Fruit fly (Drosophila melanogaster): ENCODE data around the gene CG12715.

The CG12715 gene

DNA sequence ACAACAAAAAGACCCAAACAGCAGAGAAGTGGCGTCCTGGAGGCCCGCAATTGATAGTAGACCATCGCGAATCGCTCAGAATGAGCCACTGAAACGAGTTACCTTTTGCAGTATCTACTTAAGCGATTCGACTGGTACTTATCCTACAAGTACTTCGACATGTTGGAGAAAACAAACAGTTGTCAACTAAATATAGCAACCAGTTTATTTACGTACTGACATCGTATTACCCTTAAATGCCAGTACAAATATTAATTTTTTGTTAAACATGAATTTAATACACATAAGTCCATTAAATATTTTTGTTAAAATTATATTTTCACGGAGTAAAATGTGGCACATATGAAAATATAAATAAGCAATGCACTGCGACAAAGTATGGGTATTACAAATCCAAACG lies at the start of gene CG12715:
CG12715 (minus strand) TSS at position 101 of the 400 bp plus-strand sequence.
- TF ChIP-seq her (GFP tag; optimal IDR thresholded peaks at IDR 0.05) (no peak), CG11093 (GFP tag; IDR thresholded peaks at IDR 0.05) (no peak), lola (GFP tag; optimal IDR thresholded peaks at IDR 0.05) (no peak), Sox102F (GFP tag; optimal IDR thresholded peaks at IDR 0.05) (no peak), cwo (GFP tag; optimal IDR thresholded peaks at IDR 0.05) (no peak), CG3847 (GFP tag; IDR thresholded peaks at IDR 0.05) (no peak)

DNA sequence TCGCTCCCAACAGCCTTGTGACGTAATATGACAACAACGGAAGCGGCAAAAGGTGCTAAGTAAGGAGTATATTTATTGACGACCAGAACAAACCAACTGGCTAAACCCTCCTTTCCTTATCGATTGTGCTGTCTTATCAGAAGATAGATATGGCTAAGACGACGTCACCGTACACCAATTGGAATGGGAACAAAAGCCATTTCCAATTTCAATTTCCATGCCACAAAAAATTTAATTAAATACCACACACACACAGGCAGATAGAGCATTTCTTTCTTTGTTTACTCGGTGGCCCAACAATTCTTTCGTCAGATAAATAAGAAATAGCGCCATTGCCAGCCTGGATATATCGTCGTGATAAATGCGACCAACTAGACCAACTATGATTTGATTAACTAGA lies 49.4 kb upstream of the CG12715 start:
- TF ChIP-seq HmgZ (tag; optimal IDR thresholded peaks at IDR 0.05) (no peak), CG15601 (tag; optimal IDR thresholded peaks at IDR 0.05) (peak; percentile 4), GATAe (GFP tag; conservative IDR thresholded peaks at IDR 0.05) (0 out of 2 replicates have a peak, but pooled peaks have one; percentile 23), aop (GFP tag; IDR thresholded peaks at IDR 0.05) (no peak), CG13424 (tag; optimal IDR thresholded peaks at IDR 0.05) (no peak), CG31388 (GFP tag; optimal IDR thresholded peaks at IDR 0.05) (no peak), insv (GFP tag; optimal IDR thresholded peaks at IDR 0.05) (peak in 1 of 2 experiments; percentile 85), exex (tag; optimal IDR thresholded peaks at IDR 0.05) (peak; percentile 39), Pdp1 (GFP tag; optimal IDR thresholded peaks at IDR 0.05) (peak in 1 of 2 experiments; percentile 10), maf-S (GFP tag; optimal IDR thresholded peaks at IDR 0.05) (no peak), lab (GFP tag; optimal IDR thresholded peaks at IDR 0.05) (peak; percentile 12), Med (GFP tag) (peak; percentile 62), dm (GFP tag; optimal IDR thresholded peaks at IDR 0.05) (no peak), mirr (GFP tag; optimal IDR thresholded peaks at IDR 0.05) (peak; percentile 38)

DNA sequence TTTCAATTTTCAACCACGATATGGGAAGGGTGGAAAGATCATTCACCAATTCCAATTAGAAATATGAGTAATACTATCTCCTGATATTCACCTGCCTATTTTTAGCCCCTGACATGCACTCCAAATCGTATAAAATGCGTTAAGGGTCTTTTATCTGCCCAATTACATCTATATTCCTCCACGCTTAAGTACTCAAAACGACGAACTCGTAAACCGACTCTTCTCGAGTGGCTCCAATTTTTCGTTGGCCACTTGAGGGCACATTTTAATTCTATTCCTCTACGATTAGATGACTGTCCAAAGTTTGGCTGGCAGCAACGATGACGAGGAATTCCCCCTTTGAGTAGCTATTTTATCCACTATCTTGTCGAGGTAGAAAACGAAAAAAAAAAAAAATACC lies 46.7 kb upstream of the CG12715 start:
- TF ChIP-seq mirr (GFP tag; optimal IDR thresholded peaks at IDR 0.05) (peak; percentile 16), sd (tag; optimal IDR thresholded peaks at IDR 0.05) (peak; percentile 26), CG9817 (tag; optimal IDR thresholded peaks at IDR 0.05) (no peak), exex (tag; optimal IDR thresholded peaks at IDR 0.05) (peak; percentile 79), grn (GFP tag; optimal IDR thresholded peaks at IDR 0.05) (peak; percentile 58), CG2199 (GFP tag; IDR thresholded peaks at IDR 0.05) (0 out of 3 replicates have a peak, but pooled peaks have one; percentile 55), CG2678 (tag; optimal IDR thresholded peaks at IDR 0.05) (no peak), insv (GFP tag; optimal IDR thresholded peaks at IDR 0.05) (peak in 1 of 2 experiments; percentile 35), Hey (tag; optimal IDR thresholded peaks at IDR 0.05) (peak; percentile 8)

DNA sequence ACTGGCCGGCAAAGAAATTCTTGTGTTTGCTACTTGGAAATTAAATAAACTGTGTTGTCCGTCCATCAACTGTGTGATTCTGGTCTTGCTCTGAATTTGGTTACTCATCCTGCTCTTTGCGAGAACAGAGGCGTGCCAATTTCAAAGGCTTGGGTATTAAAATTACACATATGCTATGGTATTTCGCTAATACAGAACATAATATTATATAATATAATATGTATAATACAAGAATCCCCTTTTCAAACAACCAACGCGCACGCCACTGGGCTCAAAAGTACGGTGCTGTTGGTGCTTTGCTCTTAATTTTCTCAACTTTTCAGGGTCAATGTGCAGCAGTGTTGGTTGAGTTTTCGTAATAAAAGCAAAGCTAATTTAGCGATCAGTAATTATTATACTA lies 44.8 kb upstream of the CG12715 start:
- TF ChIP-seq Dfd (GFP tag; optimal IDR thresholded peaks at IDR 0.05) (no peak), CG10431 (GFP tag; optimal IDR thresholded peaks at IDR 0.05) (no peak), HmgZ (tag; optimal IDR thresholded peaks at IDR 0.05) (peak; percentile 84), CG13287 (GFP tag; IDR thresholded peaks at IDR 0.05; ENCODE audit: partially characterized antibody) (no peak), ro (GFP tag; IDR thresholded peaks at IDR 0.05) (peak; percentile 53), CG11504 (tag; optimal IDR thresholded peaks at IDR 0.05) (peak; percentile 84), psq (GFP tag; optimal IDR thresholded peaks at IDR 0.05) (peak; percentile 25), unpg (GFP tag; optimal IDR thresholded peaks at IDR 0.05) (peak; percentile 85), toy (GFP tag; IDR thresholded peaks at IDR 0.05) (peak; percentile 61; the same call in 1 of the 2 replicates), CG16779 (GFP tag; IDR thresholded peaks at IDR 0.05) (no peak), CG18599 (GFP tag; optimal IDR thresholded peaks at IDR 0.05) (peak; percentile 89), CG6854 (GFP tag; optimal IDR thresholded peaks at IDR 0.05) (peak; percentile 63), vvl (GFP tag; IDR thresholded peaks at IDR 0.05) (peak; percentile 92), run (tag; optimal IDR thresholded peaks at IDR 0.05) (peak; percentile 60), br (optimal IDR thresholded peaks at IDR 0.05) (no peak), CG2875 (GFP tag; optimal IDR thresholded peaks at IDR 0.05) (peak; percentile 43), Aef1 (GFP tag; IDR thresholded peaks at IDR 0.05) (peak; percentile 88), Meics (GFP tag; optimal IDR thresholded peaks at IDR 0.05) (peak; percentile 86), nerfin-1 (tag; optimal IDR thresholded peaks at IDR 0.05) (peak; percentile 45), CG3726 (GFP tag; IDR thresholded peaks at IDR 0.05) (peak; percentile 84; the same call in 2 of the 3 replicates), wek (GFP tag; optimal IDR thresholded peaks at IDR 0.05) (no peak)
